Worm (Caenorhabditis elegans): ENCODE measurements around the gene C07B5.4.

Gene C07B5.4

ce11 chrX:9504221-9504620 lies 25.2 kb upstream of the C07B5.4 start:
- TF ChIP-seq elt-2 (tag; optimal IDR thresholded peaks at IDR 0.05) (no peak), aly-2 (tag; optimal IDR thresholded peaks at IDR 0.05) (no peak), pqm-1 (tag; optimal IDR thresholded peaks at IDR 0.05) (no peak), nhr-77 (tag; optimal IDR thresholded peaks at IDR 0.05) (no peak), lin-15B (tag; optimal IDR thresholded peaks at IDR 0.05) (no peak), lin-39 (tag; optimal IDR thresholded peaks at IDR 0.05) (no peak), nhr-11 (tag; optimal IDR thresholded peaks at IDR 0.05) (no peak), fos-1 (tag; optimal IDR thresholded peaks at IDR 0.05) (no peak), nhr-28 (tag; optimal IDR thresholded peaks at IDR 0.05) (no peak), nhr-43 (tag; optimal IDR thresholded peaks at IDR 0.05; ENCODE audit: poor library complexity, severe bottlenecking) (no peak), mml-1 (tag; optimal IDR thresholded peaks at IDR 0.05) (no peak), tbx-2 (tag; optimal IDR thresholded peaks at IDR 0.05) (no peak), nhr-76 (tag; optimal IDR thresholded peaks at IDR 0.05) (no peak), nfya-1 (tag; optimal IDR thresholded peaks at IDR 0.05; ENCODE audit: insufficient read depth) (no peak), mdl-1 (tag; optimal IDR thresholded peaks at IDR 0.05) (no peak)

- peak; percentile 15 for TF ChIP-seq lin-39 (tag; optimal IDR thresholded peaks at IDR 0.05)
- no peak for TF ChIP-seq ceh-16 (tag; optimal IDR thresholded peaks at IDR 0.05)
Observed at ce11 chrX:9504911-9505397, 24.5 kb upstream of the C07B5.4 start.

ce11 chrX:9506341-9506740 lies 23.1 kb upstream of the C07B5.4 start:
- TF ChIP-seq fos-1 (tag; optimal IDR thresholded peaks at IDR 0.05) (no peak), eor-1 (tag; optimal IDR thresholded peaks at IDR 0.05) (no peak), lin-15B (tag; optimal IDR thresholded peaks at IDR 0.05) (peak; percentile 3), egl-27 (tag; optimal IDR thresholded peaks at IDR 0.05) (no peak), zag-1 (tag; optimal IDR thresholded peaks at IDR 0.05) (no peak), nhr-67 (tag; optimal IDR thresholded peaks at IDR 0.05) (no peak)

- TF ChIP-seq ceh-28 (tag; optimal IDR thresholded peaks at IDR 0.05) (no peak), pha-4 (tag; optimal IDR thresholded peaks at IDR 0.05) (peak; percentile 18)
Observed at ce11 chrX:9508426-9509010, 20.9 kb upstream of the C07B5.4 start.

- TF ChIP-seq lsy-12 (tag; optimal IDR thresholded peaks at IDR 0.05): no peak
Observed at ce11 chrX:9509516-9509915, 19.9 kb upstream of the C07B5.4 start.

- TF ChIP-seq ceh-16 (tag; optimal IDR thresholded peaks at IDR 0.05) (no peak), unc-62 (GFP tag; optimal IDR thresholded peaks at IDR 0.05) (no peak), pqm-1 (tag; optimal IDR thresholded peaks at IDR 0.05) (no peak), nhr-43 (tag; optimal IDR thresholded peaks at IDR 0.05; ENCODE audit: poor library complexity, severe bottlenecking) (no peak), lsy-12 (tag; optimal IDR thresholded peaks at IDR 0.05) (no peak), nhr-28 (tag; optimal IDR thresholded peaks at IDR 0.05) (no peak), eor-1 (tag; optimal IDR thresholded peaks at IDR 0.05) (no peak), skn-1 (tag; optimal IDR thresholded peaks at IDR 0.05) (no peak), nfya-1 (tag; optimal IDR thresholded peaks at IDR 0.05; ENCODE audit: insufficient read depth) (no peak), unc-39 (tag; optimal IDR thresholded peaks at IDR 0.05) (no peak), elt-1 (tag; optimal IDR thresholded peaks at IDR 0.05) (no peak), elt-2 (tag; optimal IDR thresholded peaks at IDR 0.05) (no peak), ceh-82 (tag; optimal IDR thresholded peaks at IDR 0.05) (no peak), fos-1 (tag; optimal IDR thresholded peaks at IDR 0.05) (no peak), ztf-11 (tag; optimal IDR thresholded peaks at IDR 0.05) (no peak), aly-2 (tag; optimal IDR thresholded peaks at IDR 0.05) (no peak), ceh-9 (tag; optimal IDR thresholded peaks at IDR 0.05) (no peak), egl-27 (tag; optimal IDR thresholded peaks at IDR 0.05) (no peak), lin-39 (tag; optimal IDR thresholded peaks at IDR 0.05) (no peak)
Observed at ce11 chrX:9509922-9510321, 19.5 kb upstream of the C07B5.4 start.

- no peak for TF ChIP-seq nhr-25 (tag; optimal IDR thresholded peaks at IDR 0.05)
- no peak for TF ChIP-seq unc-39 (tag; optimal IDR thresholded peaks at IDR 0.05)
- no peak for TF ChIP-seq hmg-11 (tag; optimal IDR thresholded peaks at IDR 0.05)
- no peak for TF ChIP-seq ama-1 (optimal IDR thresholded peaks at IDR 0.05)
- no peak for TF ChIP-seq unc-62 (GFP tag; optimal IDR thresholded peaks at IDR 0.05)
- no peak for TF ChIP-seq lsy-12 (tag; optimal IDR thresholded peaks at IDR 0.05)
Observed at ce11 chrX:9510448-9510847, 19.0 kb upstream of the C07B5.4 start.
